Worm (Caenorhabditis elegans): Measurements from ENCODE around the gene vwa-8.

vwa-8 gene

ce11 chrX:13002322-13002721 lies 11.1 kb downstream of the vwa-8 start:
- TF ChIP-seq elt-3 (tag; optimal IDR thresholded peaks at IDR 0.05) (no peak), unc-62 (GFP tag; optimal IDR thresholded peaks at IDR 0.05) (peak; percentile 37), zip-8 (tag; optimal IDR thresholded peaks at IDR 0.05) (peak; percentile 76), elt-1 (tag; optimal IDR thresholded peaks at IDR 0.05; ENCODE audit: borderline replicate concordance, insufficient read depth) (peak; percentile 75), nhr-2 (tag; optimal IDR thresholded peaks at IDR 0.05) (peak; percentile 79), mab-5 (tag; optimal IDR thresholded peaks at IDR 0.05) (no peak), nhr-76 (tag; optimal IDR thresholded peaks at IDR 0.05) (no peak), pha-4 (tag; optimal IDR thresholded peaks at IDR 0.05) (no peak)

ce11 chrX:13003092-13003491 lies 11.8 kb downstream of the vwa-8 start:
- TF ChIP-seq blmp-1 (tag; optimal IDR thresholded peaks at IDR 0.05) (peak; percentile 88), nhr-2 (tag; optimal IDR thresholded peaks at IDR 0.05) (no peak), ceh-43 (GFP tag; optimal IDR thresholded peaks at IDR 0.05) (no peak), elt-1 (tag; optimal IDR thresholded peaks at IDR 0.05; ENCODE audit: borderline replicate concordance, insufficient read depth) (no peak)

- TF ChIP-seq zip-8 (tag; optimal IDR thresholded peaks at IDR 0.05) (peak; percentile 86), unc-120 (tag; optimal IDR thresholded peaks at IDR 0.05; ENCODE audit: poor library complexity, severe bottlenecking) (no peak), elt-1 (tag; optimal IDR thresholded peaks at IDR 0.05; ENCODE audit: borderline replicate concordance, insufficient read depth) (peak; percentile 91), ham-2 (GFP tag; optimal IDR thresholded peaks at IDR 0.05) (peak; percentile 28), mls-2 (tag; optimal IDR thresholded peaks at IDR 0.05) (no peak)
Measured at ce11 chrX:13004491-13005093, 13.3 kb downstream of the vwa-8 start.

ce11 chrX:13005730-13006129 lies 14.5 kb downstream of the vwa-8 start:
- TF ChIP-seq nhr-2 (tag; optimal IDR thresholded peaks at IDR 0.05) (no peak), elt-1 (tag; optimal IDR thresholded peaks at IDR 0.05; ENCODE audit: borderline replicate concordance, insufficient read depth) (no peak), flh-1 (GFP tag; optimal IDR thresholded peaks at IDR 0.05) (no peak), nhr-237 (tag; optimal IDR thresholded peaks at IDR 0.05) (no peak), ces-1 (GFP tag; optimal IDR thresholded peaks at IDR 0.05) (no peak), unc-39 (tag; optimal IDR thresholded peaks at IDR 0.05) (no peak), nhr-28 (tag; optimal IDR thresholded peaks at IDR 0.05) (no peak), drap-1 (GFP tag; optimal IDR thresholded peaks at IDR 0.05) (no peak)

- TF ChIP-seq pha-4 (tag; optimal IDR thresholded peaks at IDR 0.05) (no peak), ceh-39 (tag; optimal IDR thresholded peaks at IDR 0.05) (no peak)
Measured at ce11 chrX:13006328-13006727, 15.1 kb downstream of the vwa-8 start.

- TF ChIP-seq tbx-8 (GFP tag; optimal IDR thresholded peaks at IDR 0.05) (no peak), bed-3 (GFP tag; optimal IDR thresholded peaks at IDR 0.05) (no peak), mep-1 (tag; optimal IDR thresholded peaks at IDR 0.05) (no peak), mab-5 (tag; optimal IDR thresholded peaks at IDR 0.05) (no peak), ceh-83 (GFP tag; optimal IDR thresholded peaks at IDR 0.05) (no peak), cnd-1 (tag; optimal IDR thresholded peaks at IDR 0.05) (no peak), sem-2 (GFP tag; optimal IDR thresholded peaks at IDR 0.05) (no peak), unc-62 (GFP tag; optimal IDR thresholded peaks at IDR 0.05) (no peak), hlh-1 (tag; optimal IDR thresholded peaks at IDR 0.05) (no peak), lin-32 (GFP tag; optimal IDR thresholded peaks at IDR 0.05) (no peak), flh-1 (GFP tag; optimal IDR thresholded peaks at IDR 0.05) (no peak), lin-13 (tag; optimal IDR thresholded peaks at IDR 0.05) (no peak), nhr-2 (tag; optimal IDR thresholded peaks at IDR 0.05) (no peak), ceh-43 (GFP tag; optimal IDR thresholded peaks at IDR 0.05) (no peak), unc-120 (tag; optimal IDR thresholded peaks at IDR 0.05; ENCODE audit: poor library complexity, severe bottlenecking) (no peak), M03D4.4 (tag; optimal IDR thresholded peaks at IDR 0.05) (no peak)
Measured at ce11 chrX:13006734-13007133, 15.5 kb downstream of the vwa-8 start.

Measured in whole organism, mixed stage, embryonic.